Worm (Caenorhabditis elegans) whole organism, young adult: ENCODE results near the gene fbxa-147.

Experiments
- F22D6.2 ChIP-seq: sonication (generic microtip); optimal IDR thresholded peaks from 2 replicates; lab custom pipeline; 2016; ENCODE audit warnings: mild to moderate bottlenecking, missing genetic modification characterization, missing compliant biosample characterization
- T26A5.8 ChIP-seq: sonication (generic microtip); optimal IDR thresholded peaks from 2 replicates; lab custom pipeline; 2016; ENCODE audit warnings: missing genetic modification characterization, missing compliant biosample characterization
- ama-1 ChIP-seq, 3 experiments: fragments of 150-350 bp in 1 of 3; sonication (generic microtip) in 2 of 3; optimal IDR thresholded peaks; 2 replicates each; lab custom pipeline; 2014 to 2018; ENCODE audit warnings: missing biosample characterization in 2 of 3, missing genetic modification characterization in 2 of 3, missing genetic modification reagents in 2 of 3
- athp-1 ChIP-seq: sonication (generic microtip); optimal IDR thresholded peaks from 2 replicates; lab custom pipeline; 2017; ENCODE audit warnings: mild to moderate bottlenecking, missing genetic modification characterization, missing compliant biosample characterization
- dpl-1 ChIP-seq: fragments of 150-350 bp; optimal IDR thresholded peaks from 2 replicates; lab custom pipeline; 2014; ENCODE audit warnings: missing biosample characterization, missing genetic modification reagents, missing genetic modification characterization
- nhr-90 ChIP-seq: sonication (generic microtip); optimal IDR thresholded peaks from 2 replicates; lab custom pipeline; 2016; ENCODE audit warnings: missing genotype, mild to moderate bottlenecking, missing genetic modification characterization, missing compliant biosample characterization
- snpc-4 ChIP-seq, 5 experiments: fragments of 150-350 bp in 1 of 5; sonication (generic microtip) in 4 of 5; optimal IDR thresholded peaks; 2 replicates each; lab custom pipeline; 2014 to 2018; ENCODE audit warnings: missing genetic modification characterization in 5 of 5, missing biosample characterization in 3 of 5, antibody characterized with exemption in 2 of 5, mild to moderate bottlenecking in 2 of 5, missing compliant biosample characterization in 2 of 5, missing genotype in 2 of 5, moderate library complexity in 2 of 5, missing genetic modification reagents in 1 of 5
- sptf-2 ChIP-seq: fragments of 200-800 bp; sonication (Bioruptor generic); optimal IDR thresholded peaks from 2 replicates; lab custom pipeline; 2018; ENCODE audit warnings: mild to moderate bottlenecking, missing genetic modification characterization, missing compliant biosample characterization
- unc-62 ChIP-seq: fragments of 150-350 bp; optimal IDR thresholded peaks from 2 replicates; lab custom pipeline; 2014; ENCODE audit warnings: missing biosample characterization, missing genetic modification reagents, missing genetic modification characterization

DNA sequence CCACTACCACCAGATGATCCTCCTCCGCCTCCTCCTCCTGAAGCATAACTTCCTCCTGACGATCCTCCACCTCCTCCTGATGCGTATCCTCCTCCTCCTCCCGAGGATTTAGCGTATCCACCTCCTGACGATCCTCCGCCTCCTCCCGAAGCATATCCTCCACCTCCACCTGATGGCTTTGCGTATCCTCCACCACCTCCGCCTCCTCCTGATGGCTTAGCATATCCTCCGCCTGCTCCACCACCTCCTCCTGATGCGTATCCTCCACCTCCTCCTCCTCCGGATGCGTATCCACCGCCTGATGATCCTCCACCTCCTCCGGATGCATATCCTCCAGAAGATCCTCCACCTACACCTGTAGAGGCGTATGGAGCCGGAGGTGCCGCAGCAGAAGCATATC is 28.5 kb downstream of the fbxa-147 start:
- TF ChIP-seq dpl-1 (GFP tag; lab: Kevin White, UChicago) (no peak), nhr-90 (no peak), unc-62 (GFP tag; lab: Kevin White, UChicago) (no peak), T26A5.8 (no peak), athp-1 (no peak), snpc-4 (GFP tag; optimal IDR thresholded peaks at IDR 0.05; lab: Kevin White, UChicago) (no peak), snpc-4 (tag; optimal IDR thresholded peaks at IDR 0.05; lab: Kevin White, UChicago) (no peak), ama-1 (optimal IDR thresholded peaks at IDR 0.05; lab: Kevin White, UChicago) (no peak), ama-1 (GFP tag; optimal IDR thresholded peaks at IDR 0.05; lab: Kevin White, UChicago) (no peak), F22D6.2 (no peak), sptf-2 (no peak)
